Worm (Caenorhabditis elegans) whole organism, late embryonic: ENCODE results near the gene F37H8.6.

Experiments
- C08G9.2 ChIP-seq: sonication (generic microtip); optimal IDR thresholded peaks from 2 replicates; lab custom pipeline; 2016; ENCODE audit warnings: mild to moderate bottlenecking, missing genetic modification characterization, moderate library complexity, missing compliant biosample characterization
- K09A11.1 ChIP-seq: sonication (generic microtip); optimal IDR thresholded peaks from 2 replicates; lab custom pipeline; 2017; ENCODE audit warnings: antibody characterized with exemption, mild to moderate bottlenecking, missing genetic modification characterization, missing compliant biosample characterization; ENCODE audit not compliant: insufficient read depth
- Y22D7AL.16 ChIP-seq: sonication (generic microtip); optimal IDR thresholded peaks from 2 replicates; lab custom pipeline; 2016; ENCODE audit warnings: missing genetic modification characterization, missing compliant biosample characterization
- ama-1 ChIP-seq: fragments of 150-350 bp; optimal IDR thresholded peaks from 2 replicates; lab custom pipeline; 2014
- ceh-14 ChIP-seq: sonication (generic microtip); optimal IDR thresholded peaks from 2 replicates; lab custom pipeline; 2016; ENCODE audit warnings: missing genotype, missing genetic modification characterization, missing compliant biosample characterization
- ceh-19 ChIP-seq: fragments of 200-800 bp; sonication (Bioruptor generic); optimal IDR thresholded peaks from 2 replicates; lab custom pipeline; 2018; ENCODE audit warnings: mild to moderate bottlenecking, missing genetic modification characterization, missing compliant biosample characterization
- ceh-22 ChIP-seq: sonication (generic microtip); optimal IDR thresholded peaks from 2 replicates; lab custom pipeline; 2017; ENCODE audit warnings: missing biosample characterization, missing genetic modification characterization
- ceh-24 ChIP-seq: sonication (generic microtip); optimal IDR thresholded peaks from 2 replicates; lab custom pipeline; 2016; ENCODE audit warnings: mild to moderate bottlenecking, missing genetic modification characterization, missing compliant biosample characterization
- ceh-31 ChIP-seq: sonication (generic microtip); optimal IDR thresholded peaks from 2 replicates; lab custom pipeline; 2016; ENCODE audit warnings: missing genetic modification characterization, missing compliant biosample characterization
- ceh-45 ChIP-seq: fragments of 200-800 bp; sonication (Bioruptor generic); IDR thresholded peaks from 2 replicates; pipeline ENCODE4 v1.3.6; 2022; ENCODE audit warnings: missing genetic modification reagents, missing genetic modification characterization, missing compliant biosample characterization
- ceh-48 ChIP-seq: sonication (generic microtip); optimal IDR thresholded peaks from 2 replicates; lab custom pipeline; 2016; ENCODE audit warnings: missing genetic modification characterization, inconsistent platforms, missing compliant biosample characterization
- ceh-6 ChIP-seq: fragments of 200-800 bp; sonication (Bioruptor generic); optimal IDR thresholded peaks from 2 replicates; lab custom pipeline; 2018; ENCODE audit warnings: mild to moderate bottlenecking, missing genetic modification characterization, missing compliant biosample characterization
- che-1 ChIP-seq: sonication (generic microtip); optimal IDR thresholded peaks from 2 replicates; lab custom pipeline; 2016; ENCODE audit warnings: mild to moderate bottlenecking, missing genetic modification characterization, missing compliant biosample characterization
- dmd-4 ChIP-seq: sonication (generic microtip); optimal IDR thresholded peaks from 2 replicates; lab custom pipeline; 2016; ENCODE audit warnings: borderline replicate concordance, missing genetic modification characterization, missing compliant biosample characterization
- dve-1 ChIP-seq: sonication (generic microtip); optimal IDR thresholded peaks from 2 replicates; lab custom pipeline; 2017; ENCODE audit warnings: antibody characterized with exemption, mild to moderate bottlenecking, missing genetic modification characterization, missing compliant biosample characterization
- elt-2 ChIP-seq: sonication (generic microtip); optimal IDR thresholded peaks from 2 replicates; lab custom pipeline; 2016; ENCODE audit warnings: missing genetic modification reagents, missing genetic modification characterization, missing compliant biosample characterization
- elt-4 ChIP-seq: sonication (generic microtip); optimal IDR thresholded peaks from 2 replicates; lab custom pipeline; 2016; ENCODE audit warnings: missing genetic modification characterization, missing compliant biosample characterization
- ets-4 ChIP-seq: sonication (generic microtip); optimal IDR thresholded peaks from 2 replicates; lab custom pipeline; 2016; ENCODE audit warnings: missing genetic modification characterization, missing compliant biosample characterization
- eyg-1 ChIP-seq: sonication (generic microtip); optimal IDR thresholded peaks from 2 replicates; lab custom pipeline; 2016; ENCODE audit warnings: missing genotype, missing genetic modification characterization, missing compliant biosample characterization
- fkh-10 ChIP-seq: fragments of 150-350 bp; optimal IDR thresholded peaks from 2 replicates; lab custom pipeline; 2014; ENCODE audit warnings: missing biosample characterization, missing genetic modification reagents, missing genetic modification characterization
- fkh-6 ChIP-seq: sonication (generic microtip); optimal IDR thresholded peaks from 2 replicates; lab custom pipeline; 2016; ENCODE audit warnings: missing genetic modification characterization, missing compliant biosample characterization
- gmeb-2 ChIP-seq: sonication (generic microtip); optimal IDR thresholded peaks from 2 replicates; lab custom pipeline; 2016; ENCODE audit warnings: missing genetic modification characterization, inconsistent platforms, missing compliant biosample characterization
- hlh-15 ChIP-seq: sonication (generic microtip); optimal IDR thresholded peaks from 2 replicates; lab custom pipeline; 2016; ENCODE audit warnings: missing genetic modification characterization, missing compliant biosample characterization
- hlh-30 ChIP-seq: sonication (generic microtip); optimal IDR thresholded peaks from 2 replicates; lab custom pipeline; 2017; ENCODE audit warnings: antibody characterized with exemption, missing genetic modification characterization, missing compliant biosample characterization; ENCODE audit not compliant: insufficient read depth
- hlh-6 ChIP-seq: sonication (generic microtip); optimal IDR thresholded peaks from 2 replicates; lab custom pipeline; 2016; ENCODE audit warnings: missing genotype, missing genetic modification characterization, missing compliant biosample characterization
- hlh-8 ChIP-seq: sonication (generic microtip); optimal IDR thresholded peaks from 2 replicates; lab custom pipeline; 2016; ENCODE audit warnings: missing genotype, missing genetic modification characterization, missing compliant biosample characterization
- lin-11 ChIP-seq: fragments of 200-800 bp; sonication (Bioruptor generic); optimal IDR thresholded peaks from 2 replicates; lab custom pipeline; 2018; ENCODE audit warnings: mild to moderate bottlenecking, missing genetic modification characterization, missing compliant biosample characterization
- madf-2 ChIP-seq: sonication (generic microtip); optimal IDR thresholded peaks from 2 replicates; lab custom pipeline; 2017; ENCODE audit warnings: missing genetic modification characterization, missing compliant biosample characterization
- mec-3 ChIP-seq: sonication (generic microtip); optimal IDR thresholded peaks from 2 replicates; lab custom pipeline; 2016; ENCODE audit warnings: borderline replicate concordance, missing genetic modification characterization, missing compliant biosample characterization
- nfya-1 ChIP-seq: sonication (generic microtip); optimal IDR thresholded peaks from 2 replicates; lab custom pipeline; 2017; ENCODE audit warnings: missing genetic modification characterization, mild to moderate bottlenecking, missing compliant biosample characterization, antibody characterized with exemption, moderate library complexity
- nhr-232 ChIP-seq: sonication (generic microtip); optimal IDR thresholded peaks from 2 replicates; lab custom pipeline; 2016; ENCODE audit warnings: missing genetic modification characterization, missing compliant biosample characterization
- npax-4 ChIP-seq: sonication (generic microtip); optimal IDR thresholded peaks from 2 replicates; lab custom pipeline; 2016; ENCODE audit warnings: missing genetic modification characterization, missing compliant biosample characterization
- pag-3 ChIP-seq: sonication (generic microtip); optimal IDR thresholded peaks from 2 replicates; lab custom pipeline; 2016; ENCODE audit warnings: missing compliant biosample characterization, missing genetic modification characterization, borderline replicate concordance
- pat-9 ChIP-seq: fragments of 200-800 bp; sonication (Bioruptor generic); optimal IDR thresholded peaks from 2 replicates; lab custom pipeline; 2018; ENCODE audit warnings: mild to moderate bottlenecking, missing genetic modification characterization, moderate library complexity, missing compliant biosample characterization
- pax-1 ChIP-seq: fragments of 150-350 bp; optimal IDR thresholded peaks from 2 replicates; lab custom pipeline; 2014; ENCODE audit warnings: missing biosample characterization, missing genetic modification characterization
- pha-2 ChIP-seq: sonication (generic microtip); optimal IDR thresholded peaks from 2 replicates; lab custom pipeline; 2017; ENCODE audit warnings: mild to moderate bottlenecking, missing genetic modification characterization, missing compliant biosample characterization
- pha-4 ChIP-seq: fragments of 150-350 bp; optimal IDR thresholded peaks from 2 replicates; lab custom pipeline; 2018; ENCODE audit warnings: missing biosample characterization, missing genetic modification reagents, missing genetic modification characterization
- pros-1 ChIP-seq: fragments of 150-350 bp; optimal IDR thresholded peaks from 2 replicates; lab custom pipeline; 2014; ENCODE audit warnings: missing biosample characterization, missing genetic modification reagents, missing genetic modification characterization
- ref-2 ChIP-seq: sonication (generic microtip); optimal IDR thresholded peaks from 2 replicates; lab custom pipeline; 2016; ENCODE audit warnings: missing genetic modification characterization, missing compliant biosample characterization
- rnt-1 ChIP-seq: sonication (generic microtip); optimal IDR thresholded peaks from 2 replicates; lab custom pipeline; 2016; ENCODE audit warnings: missing genetic modification characterization, missing compliant biosample characterization
- sox-2 ChIP-seq: fragments of 200-800 bp; sonication (Bioruptor generic); IDR thresholded peaks from 2 replicates; pipeline ENCODE4 v1.3.6; 2022; ENCODE audit warnings: missing genetic modification reagents, missing genetic modification characterization, missing compliant biosample characterization
- tbx-7 ChIP-seq: sonication (generic microtip); optimal IDR thresholded peaks from 2 replicates; lab custom pipeline; 2016; ENCODE audit warnings: missing genotype, missing genetic modification characterization, missing compliant biosample characterization
- unc-86 ChIP-seq: sonication (generic microtip); optimal IDR thresholded peaks from 2 replicates; lab custom pipeline; 2016; ENCODE audit warnings: missing genetic modification characterization, missing compliant biosample characterization
- zip-5 ChIP-seq: sonication (generic microtip); optimal IDR thresholded peaks from 2 replicates; lab custom pipeline; 2016; ENCODE audit warnings: missing genetic modification characterization, missing compliant biosample characterization
- ztf-16 ChIP-seq: sonication (generic microtip); optimal IDR thresholded peaks from 2 replicates; lab custom pipeline; 2017; ENCODE audit warnings: missing genetic modification characterization, missing compliant biosample characterization

Gene F37H8.6

ce11 chrII:11157660-11158059, 19.6 kb downstream of the F37H8.6 start (continued):
- TF ChIP-seq hlh-8 (tag; lab: Kevin White, UChicago) (no peak), unc-86 (tag; lab: Kevin White, UChicago) (no peak), fkh-10 (GFP tag; lab: Kevin White, UChicago) (no peak), ceh-22 (tag; lab: Kevin White, UChicago) (no peak), ama-1 (lab: Kevin White, UChicago) (no peak), zip-5 (tag; lab: Kevin White, UChicago) (no peak), hlh-30 (tag; lab: Kevin White, UChicago) (no peak), ceh-31 (tag; lab: Kevin White, UChicago) (peak; percentile 32), hlh-6 (tag; lab: Kevin White, UChicago) (no peak), dve-1 (tag; lab: Kevin White, UChicago) (peak; percentile 51), tbx-7 (no peak), Y22D7AL.16 (tag; lab: Kevin White, UChicago) (no peak), gmeb-2 (tag; lab: Kevin White, UChicago) (peak; percentile 27), eyg-1 (no peak), madf-2 (tag; lab: Kevin White, UChicago) (peak; percentile 25), ceh-19 (GFP tag; lab: Kevin White, UChicago) (no peak), ceh-14 (tag; lab: Kevin White, UChicago) (peak; percentile 10), nfya-1 (peak; percentile 21), C08G9.2 (tag; lab: Kevin White, UChicago) (peak; percentile 38), K09A11.1 (tag; lab: Kevin White, UChicago) (no peak), ztf-16 (tag; lab: Kevin White, UChicago) (no peak), ref-2 (tag; lab: Kevin White, UChicago) (no peak)

ce11 chrII:11156160-11156559, 21.1 kb downstream of the F37H8.6 start:
- TF ChIP-seq fkh-6 (tag; lab: Kevin White, UChicago) (no peak), ceh-31 (tag; lab: Kevin White, UChicago) (no peak), pros-1 (tag; lab: Kevin White, UChicago) (no peak), dmd-4 (tag; lab: Kevin White, UChicago) (no peak), eyg-1 (no peak), pax-1 (tag; lab: Kevin White, UChicago) (no peak), pha-4 (tag; lab: Kevin White, UChicago) (no peak), che-1 (no peak), lin-11 (tag; lab: Kevin White, UChicago) (no peak), hlh-15 (tag; lab: Kevin White, UChicago) (no peak), elt-4 (tag; lab: Kevin White, UChicago) (no peak), rnt-1 (tag; lab: Kevin White, UChicago) (no peak), ceh-24 (tag; lab: Kevin White, UChicago) (no peak), ceh-45 (GFP tag; lab: Robert Waterston, UW) (no peak), elt-2 (tag; lab: Kevin White, UChicago) (no peak), sox-2 (GFP tag; lab: Robert Waterston, UW) (no peak), mec-3 (no peak), ceh-19 (GFP tag; lab: Kevin White, UChicago) (no peak)
- TF ChIP-seq, all 69 proteins: peak for 0

ce11 chrII:11155400-11155799, 21.9 kb downstream of the F37H8.6 start:
- no peak for TF ChIP-seq ceh-22 (tag; lab: Kevin White, UChicago)
- TF ChIP-seq ceh-6, result no peak
- no peak for TF ChIP-seq pat-9 (tag; lab: Kevin White, UChicago)
- TF ChIP-seq npax-4 (tag; lab: Kevin White, UChicago), result no peak
- no peak for TF ChIP-seq ref-2 (tag; lab: Kevin White, UChicago)
- TF ChIP-seq lin-11 (tag; lab: Kevin White, UChicago), result no peak
- TF ChIP-seq madf-2 (tag; lab: Kevin White, UChicago), result no peak
- TF ChIP-seq ceh-48 (tag; lab: Kevin White, UChicago), result no peak
- no peak for TF ChIP-seq rnt-1 (tag; lab: Kevin White, UChicago)
- TF ChIP-seq gmeb-2 (tag; lab: Kevin White, UChicago), result no peak
- TF ChIP-seq ets-4 (tag; lab: Kevin White, UChicago), result no peak
- TF ChIP-seq nhr-232 (tag; lab: Kevin White, UChicago), result no peak
- no peak for TF ChIP-seq elt-2 (tag; lab: Kevin White, UChicago)
- TF ChIP-seq hlh-8 (tag; lab: Kevin White, UChicago), result no peak
- TF ChIP-seq pha-2, result no peak
- TF ChIP-seq pag-3 (tag; lab: Kevin White, UChicago), result no peak
- no peak for TF ChIP-seq ceh-31 (tag; lab: Kevin White, UChicago)
- no peak for TF ChIP-seq dmd-4 (tag; lab: Kevin White, UChicago)
- TF ChIP-seq, all 69 proteins: peak for 0
